Worm (Caenorhabditis elegans) whole organism, mixed stage, embryonic: ENCODE measurements around the gene F19H6.6.

ENCODE experiments used
- M03D4.4 ChIP-seq: sonication (generic microtip); optimal IDR thresholded peaks from 2 replicates; lab custom pipeline; 2017; ENCODE audit warnings: mild to moderate bottlenecking, missing genetic modification characterization, missing compliant biosample characterization
- bed-3 ChIP-seq: fragments of 200-800 bp; sonication (Bioruptor generic); optimal IDR thresholded peaks from 3 replicates; lab custom pipeline; 2018; ENCODE audit warnings: mild to moderate bottlenecking, missing genetic modification characterization, moderate library complexity, missing compliant biosample characterization
- blmp-1 ChIP-seq: fragments of 150-350 bp; optimal IDR thresholded peaks from 2 replicates; lab custom pipeline; 2014; ENCODE audit warnings: missing biosample characterization, missing genetic modification characterization
- ceh-39 ChIP-seq: fragments of 150-350 bp; optimal IDR thresholded peaks from 2 replicates; lab custom pipeline; 2014; ENCODE audit warnings: missing biosample characterization, missing genetic modification characterization
- ceh-43 ChIP-seq: fragments of 200-800 bp; sonication (Bioruptor generic); optimal IDR thresholded peaks from 2 replicates; lab custom pipeline; 2018; ENCODE audit warnings: mild to moderate bottlenecking, missing genetic modification characterization, moderate library complexity, missing compliant biosample characterization
- ceh-83 ChIP-seq: fragments of 200-800 bp; sonication (Bioruptor generic); optimal IDR thresholded peaks from 2 replicates; lab custom pipeline; 2018; ENCODE audit warnings: mild to moderate bottlenecking, missing genetic modification characterization, missing compliant biosample characterization
- ces-1 ChIP-seq: fragments of 150-350 bp; optimal IDR thresholded peaks from 2 replicates; lab custom pipeline; 2014; ENCODE audit warnings: missing biosample characterization, missing genetic modification reagents, missing genetic modification characterization
- cnd-1 ChIP-seq: fragments of 200-800 bp; sonication (Bioruptor generic); optimal IDR thresholded peaks from 2 replicates; lab custom pipeline; 2018; ENCODE audit warnings: mild to moderate bottlenecking, missing genetic modification characterization, missing compliant biosample characterization
- drap-1 ChIP-seq: fragments of 200-800 bp; sonication (Bioruptor generic); optimal IDR thresholded peaks from 3 replicates; lab custom pipeline; 2018; ENCODE audit warnings: mild to moderate bottlenecking, missing genetic modification characterization, missing compliant biosample characterization
- elt-1 ChIP-seq: sonication (generic microtip); optimal IDR thresholded peaks from 2 replicates; lab custom pipeline; 2017; ENCODE audit warnings: missing genetic modification characterization, mild to moderate bottlenecking, missing compliant biosample characterization, antibody characterized with exemption, moderate library complexity, borderline replicate concordance; ENCODE audit not compliant: insufficient read depth
- elt-3 ChIP-seq: fragments of 150-350 bp; optimal IDR thresholded peaks from 2 replicates; lab custom pipeline; 2014; ENCODE audit warnings: missing biosample characterization, missing genetic modification characterization
- flh-1 ChIP-seq: fragments of 200-800 bp; sonication (Bioruptor generic); optimal IDR thresholded peaks from 2 replicates; lab custom pipeline; 2018; ENCODE audit warnings: mild to moderate bottlenecking, missing genetic modification characterization, moderate library complexity, missing compliant biosample characterization
- ham-2 ChIP-seq: fragments of 200-800 bp; sonication (Bioruptor generic); optimal IDR thresholded peaks from 2 replicates; lab custom pipeline; 2018; ENCODE audit warnings: mild to moderate bottlenecking, missing genetic modification characterization, missing compliant biosample characterization
- hlh-1 ChIP-seq: fragments of 150-350 bp; optimal IDR thresholded peaks from 2 replicates; lab custom pipeline; 2014; ENCODE audit warnings: missing biosample characterization, missing genetic modification reagents, missing genetic modification characterization
- lin-13 ChIP-seq: fragments of 150-350 bp; optimal IDR thresholded peaks from 2 replicates; lab custom pipeline; 2014; ENCODE audit warnings: missing biosample characterization, missing genetic modification characterization
- lin-32 ChIP-seq: fragments of 200-800 bp; sonication (Bioruptor generic); optimal IDR thresholded peaks from 2 replicates; lab custom pipeline; 2018; ENCODE audit warnings: mild to moderate bottlenecking, missing genetic modification characterization, missing compliant biosample characterization
- lsy-2 ChIP-seq: fragments of 150-350 bp; optimal IDR thresholded peaks from 2 replicates; lab custom pipeline; 2014; ENCODE audit warnings: missing biosample characterization, missing genetic modification characterization
- mab-5 ChIP-seq: fragments of 150-350 bp; optimal IDR thresholded peaks from 2 replicates; lab custom pipeline; 2014; ENCODE audit warnings: missing biosample characterization, missing genetic modification characterization
- mep-1 ChIP-seq: fragments of 150-350 bp; optimal IDR thresholded peaks from 2 replicates; lab custom pipeline; 2017; ENCODE audit warnings: missing biosample characterization, missing genetic modification reagents, missing genetic modification characterization, inconsistent platforms
- mls-2 ChIP-seq: sonication (generic microtip); optimal IDR thresholded peaks from 2 replicates; lab custom pipeline; 2016; ENCODE audit warnings: mild to moderate bottlenecking, missing genetic modification characterization, moderate library complexity, missing compliant biosample characterization
- nhr-12 ChIP-seq: fragments of 150-350 bp; optimal IDR thresholded peaks from 2 replicates; lab custom pipeline; 2014; ENCODE audit warnings: missing biosample characterization, missing genetic modification characterization
- nhr-2 ChIP-seq: fragments of 150-350 bp; optimal IDR thresholded peaks from 2 replicates; lab custom pipeline; 2014; ENCODE audit warnings: missing biosample characterization, missing genetic modification characterization
- nhr-237 ChIP-seq: fragments of 150-350 bp; optimal IDR thresholded peaks from 2 replicates; lab custom pipeline; 2014; ENCODE audit warnings: missing biosample characterization, missing genetic modification characterization
- nhr-28 ChIP-seq: fragments of 150-350 bp; optimal IDR thresholded peaks from 2 replicates; lab custom pipeline; 2014; ENCODE audit warnings: missing biosample characterization, missing genetic modification characterization
- nhr-76 ChIP-seq: sonication (generic microtip); optimal IDR thresholded peaks from 2 replicates; lab custom pipeline; 2017; ENCODE audit warnings: missing biosample characterization, missing genetic modification characterization
- pha-4 ChIP-seq: fragments of 150-350 bp; optimal IDR thresholded peaks from 2 replicates; lab custom pipeline; 2018; ENCODE audit warnings: missing biosample characterization, missing genetic modification reagents, missing genetic modification characterization
- sem-2 ChIP-seq: fragments of 200-800 bp; sonication (Bioruptor generic); optimal IDR thresholded peaks from 2 replicates; lab custom pipeline; 2018; ENCODE audit warnings: mild to moderate bottlenecking, missing genetic modification characterization, missing compliant biosample characterization
- snpc-4 ChIP-seq: fragments of 150-350 bp; optimal IDR thresholded peaks from 2 replicates; lab custom pipeline; 2014; ENCODE audit warnings: missing biosample characterization, missing genetic modification characterization
- sptf-1 ChIP-seq: sonication (generic microtip); optimal IDR thresholded peaks from 2 replicates; lab custom pipeline; 2017; ENCODE audit warnings: mild to moderate bottlenecking, missing genetic modification characterization, moderate library complexity, missing compliant biosample characterization
- tbx-8 ChIP-seq: fragments of 200-800 bp; sonication (Bioruptor generic); optimal IDR thresholded peaks from 2 replicates; lab custom pipeline; 2018; ENCODE audit warnings: mild to moderate bottlenecking, missing genetic modification characterization, moderate library complexity, missing compliant biosample characterization
- unc-120 ChIP-seq: sonication (generic microtip); optimal IDR thresholded peaks from 2 replicates; lab custom pipeline; 2017; ENCODE audit warnings: missing genetic modification characterization, missing compliant biosample characterization; ENCODE audit not compliant: poor library complexity, severe bottlenecking
- unc-39 ChIP-seq: fragments of 150-350 bp; optimal IDR thresholded peaks from 2 replicates; lab custom pipeline; 2014; ENCODE audit warnings: missing biosample characterization, missing genetic modification characterization
- unc-62 ChIP-seq: fragments of 150-350 bp; optimal IDR thresholded peaks from 2 replicates; lab custom pipeline; 2014; ENCODE audit warnings: missing biosample characterization, missing genetic modification reagents, missing genetic modification characterization
- zip-8 ChIP-seq: fragments of 150-350 bp; optimal IDR thresholded peaks from 2 replicates; lab custom pipeline; 2014; ENCODE audit warnings: missing biosample characterization, missing genetic modification characterization
- ztf-11 ChIP-seq: fragments of 150-350 bp; optimal IDR thresholded peaks from 2 replicates; lab custom pipeline; 2014; ENCODE audit warnings: missing biosample characterization, missing genetic modification characterization

F19H6.6 gene

ce11 chrX:12357127-12357526 lies 3.5 kb upstream of the F19H6.6 start, which contains the start of gene nspc-13:
nspc-13 (plus strand) TSS chrX:12357427.
- TF ChIP-seq nhr-2 (no peak), mep-1 (tag; lab: Kevin White, UChicago) (no peak), pha-4 (tag; lab: Kevin White, UChicago) (no peak), snpc-4 (tag; lab: Kevin White, UChicago) (no peak), lin-13 (tag; lab: Kevin White, UChicago) (no peak), ceh-39 (tag; lab: Kevin White, UChicago) (no peak), hlh-1 (tag; lab: Kevin White, UChicago) (no peak), lsy-2 (tag; lab: Kevin White, UChicago) (no peak), elt-3 (tag; lab: Kevin White, UChicago) (no peak), ces-1 (GFP tag; lab: Kevin White, UChicago) (no peak), cnd-1 (no peak), elt-1 (no peak), ztf-11 (tag; lab: Kevin White, UChicago) (no peak), blmp-1 (no peak), tbx-8 (GFP tag; lab: Kevin White, UChicago) (no peak), nhr-12 (no peak)
- TF ChIP-seq, all 35 proteins: peak for 0

- TF ChIP-seq lin-32 (GFP tag; lab: Kevin White, UChicago) = no peak
- no peak for TF ChIP-seq lin-13 (tag; lab: Kevin White, UChicago)
- no peak for TF ChIP-seq nhr-28 (tag; lab: Kevin White, UChicago)
- no peak for TF ChIP-seq nhr-237 (tag; lab: Kevin White, UChicago)
- no peak for TF ChIP-seq M03D4.4
- TF ChIP-seq blmp-1 = no peak
- no peak for TF ChIP-seq tbx-8 (GFP tag; lab: Kevin White, UChicago)
Measured at ce11 chrX:12358957-12359356, 1.7 kb upstream of the F19H6.6 start, which contains the start of gene nspc-14. nspc-14 (minus strand) TSS chrX:12359057.

- TF ChIP-seq M03D4.4 (no peak), lin-32 (GFP tag; lab: Kevin White, UChicago) (no peak), unc-39 (tag; lab: Kevin White, UChicago) (no peak), elt-3 (tag; lab: Kevin White, UChicago) (peak; percentile 67), ztf-11 (tag; lab: Kevin White, UChicago) (no peak), elt-1 (no peak), tbx-8 (GFP tag; lab: Kevin White, UChicago) (no peak), mls-2 (tag; lab: Kevin White, UChicago) (no peak), flh-1 (GFP tag; lab: Kevin White, UChicago) (no peak), ceh-83 (no peak), nhr-76 (no peak), lsy-2 (tag; lab: Kevin White, UChicago) (peak; percentile 81), lin-13 (tag; lab: Kevin White, UChicago) (no peak), sem-2 (GFP tag; lab: Kevin White, UChicago) (no peak), ceh-39 (tag; lab: Kevin White, UChicago) (peak; percentile 36), unc-62 (GFP tag; lab: Kevin White, UChicago) (peak; percentile 61), nhr-237 (tag; lab: Kevin White, UChicago) (peak; percentile 99), bed-3 (GFP tag; lab: Kevin White, UChicago) (no peak), mep-1 (tag; lab: Kevin White, UChicago) (peak; percentile 49), hlh-1 (tag; lab: Kevin White, UChicago) (peak; percentile 8), blmp-1 (no peak), zip-8 (tag; lab: Kevin White, UChicago) (no peak), cnd-1 (no peak), ces-1 (GFP tag; lab: Kevin White, UChicago) (peak; percentile 62), ham-2 (no peak), ceh-43 (GFP tag; lab: Kevin White, UChicago) (no peak), unc-120 (tag; lab: Kevin White, UChicago) (peak; percentile 7), snpc-4 (tag; lab: Kevin White, UChicago) (no peak), nhr-2 (peak; percentile 30), pha-4 (tag; lab: Kevin White, UChicago) (peak; percentile 56), nhr-12 (no peak), sptf-1 (tag; lab: Kevin White, UChicago) (no peak), nhr-28 (tag; lab: Kevin White, UChicago) (peak; percentile 21), drap-1 (peak; percentile 63), mab-5 (tag; lab: Kevin White, UChicago) (peak; percentile 70)
Measured at ce11 chrX:12362951-12363486, 2.4 kb downstream of the F19H6.6 start.
